Worm (Caenorhabditis elegans): Measurements from ENCODE around the gene set-16.

- no peak for TF ChIP-seq repo-1 (tag; optimal IDR thresholded peaks at IDR 0.05)
- TF ChIP-seq snpc-4 (GFP tag; optimal IDR thresholded peaks at IDR 0.05), result no peak
- no peak for TF ChIP-seq snpc-4 (tag; optimal IDR thresholded peaks at IDR 0.05)
- TF ChIP-seq tbp1 (GFP tag; optimal IDR thresholded peaks at IDR 0.05), result no peak
- TF ChIP-seq xnd-1 (tag; optimal IDR thresholded peaks at IDR 0.05), result no peak
- no peak for TF ChIP-seq aptf-3 (GFP tag; IDR thresholded peaks at IDR 0.05)
- no peak for TF ChIP-seq ama-1 (optimal IDR thresholded peaks at IDR 0.05)
- TF ChIP-seq ama-1 (GFP tag; optimal IDR thresholded peaks at IDR 0.05), result no peak
- TF ChIP-seq ccch-3 (GFP tag; optimal IDR thresholded peaks at IDR 0.05), result no peak
These were observed 13.0 kb upstream of the set-16 start, which contains the start of gene arrd-17 for ce11 chrIII:13630708-13631107.

All from whole organism, young adult.